Fruit fly (Drosophila melanogaster) whole organism, embryonic: Measurements from ENCODE around the gene CG17982.

ENCODE experiments used
- CG10267 ChIP-seq: fragments of 200-800 bp; sonication (Bioruptor generic); optimal IDR thresholded peaks from 2 replicates; lab custom pipeline; 2018; ENCODE audit warnings: missing biosample characterization, mild to moderate bottlenecking, missing genetic modification characterization, moderate library complexity
- CG7271 ChIP-seq: fragments of 200-800 bp; sonication (Bioruptor generic); optimal IDR thresholded peaks from 2 replicates; lab custom pipeline; 2018; ENCODE audit warnings: missing biosample characterization, mild to moderate bottlenecking, missing genetic modification characterization, moderate library complexity
- CG8478 ChIP-seq: fragments of >200 bp; optimal IDR thresholded peaks from 2 replicates; lab custom pipeline; 2018
- Deaf1 ChIP-seq: fragments of 200-800 bp; optimal IDR thresholded peaks from 3 replicates; lab custom pipeline; 2019; ENCODE audit warnings: missing biosample characterization, mild to moderate bottlenecking, missing genetic modification characterization, moderate library complexity
- E2f1 ChIP-seq: fragments of 200-800 bp; sonication (Bioruptor generic); IDR thresholded peaks from 2 replicates; pipeline ENCODE4 v1.3.6; 2022; ENCODE audit warnings: missing biosample characterization, missing genetic modification characterization
- Hey ChIP-seq: fragments of 200-800 bp; sonication (Bioruptor generic); optimal IDR thresholded peaks from 3 replicates; lab custom pipeline; 2018; ENCODE audit warnings: missing biosample characterization, mild to moderate bottlenecking, missing genetic modification characterization
- Kr ChIP-seq: fragments of 200-800 bp; sonication (Bioruptor generic); optimal IDR thresholded peaks from 2 replicates; lab custom pipeline; 2017; ENCODE audit warnings: missing biosample characterization, mild to moderate bottlenecking, missing genetic modification characterization
- Neu2 ChIP-seq: fragments of 200-800 bp; sonication (Bioruptor generic); optimal IDR thresholded peaks from 3 replicates; lab custom pipeline; 2016; ENCODE audit warnings: missing biosample characterization, missing genetic modification characterization, borderline replicate concordance
- tna ChIP-seq: fragments of 200-800 bp; sonication (Bioruptor generic); IDR thresholded peaks from 2 replicates; pipeline ENCODE4 v1.3.6; 2022; ENCODE audit warnings: missing biosample characterization, missing genetic modification characterization; ENCODE audit not compliant: partially characterized antibody

DNA sequence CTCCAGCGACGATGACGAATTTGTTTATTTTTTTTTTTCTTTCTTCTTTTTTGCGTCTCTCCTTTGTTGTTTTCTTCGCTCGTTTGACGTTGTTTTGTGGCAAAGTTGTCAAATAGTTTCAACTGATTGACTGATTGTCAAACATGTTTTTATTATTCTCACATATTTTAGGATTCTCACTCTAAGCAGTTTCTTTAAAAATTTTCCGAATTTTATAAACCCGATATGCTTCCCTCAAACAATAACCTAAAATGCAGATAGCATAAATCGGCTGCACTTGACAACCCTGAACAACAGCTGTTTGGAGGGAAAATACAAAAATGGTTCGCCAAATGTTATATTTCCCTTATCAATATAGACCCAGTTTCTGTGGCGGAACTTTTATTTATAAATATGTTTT, at the start of gene CG17982:
- TF ChIP-seq CG10267: peak; percentile 80
- no peak for TF ChIP-seq Kr
- peak; percentile 60 for TF ChIP-seq Deaf1
- TF ChIP-seq Hey: no peak
- no peak for TF ChIP-seq tna (GFP tag; lab: Robert Waterston, UW)
- TF ChIP-seq E2f1 (GFP tag; lab: Robert Waterston, UW): peak; percentile 79
- no peak for TF ChIP-seq CG8478
- peak; percentile 45 for TF ChIP-seq CG7271 (tag; lab: Kevin White, UChicago)
- TF ChIP-seq Neu2 (GFP tag; lab: Kevin White, UChicago): no peak
